Worm (Caenorhabditis elegans): ENCODE measurements around the gene sas-4.

Gene sas-4

ce11 chrIII:8321225-8321624, 2.8 kb upstream of the sas-4 start:
- TF ChIP-seq ets-7 (tag; optimal IDR thresholded peaks at IDR 0.05) (no peak), aly-1 (tag; optimal IDR thresholded peaks at IDR 0.05) (no peak), tbx-11 (GFP tag; IDR thresholded peaks at IDR 0.05) (no peak), tbx-37 (GFP tag; conservative IDR thresholded peaks at IDR 0.05) (no peak), sea-1 (GFP tag; conservative IDR thresholded peaks at IDR 0.05) (no peak), scrt-1 (GFP tag; IDR thresholded peaks at IDR 0.05) (no peak), B0310.2 (tag; optimal IDR thresholded peaks at IDR 0.05) (no peak), ceh-36 (tag; optimal IDR thresholded peaks at IDR 0.05) (no peak), ama-1 (optimal IDR thresholded peaks at IDR 0.05) (no peak), flt-1 (GFP tag; IDR thresholded peaks at IDR 0.05) (no peak), ceh-13 (GFP tag; optimal IDR thresholded peaks at IDR 0.05) (no peak), hmg-4 (GFP tag; optimal IDR thresholded peaks at IDR 0.05) (no peak), hnd-1 (tag; optimal IDR thresholded peaks at IDR 0.05) (no peak), pes-1 (GFP tag; IDR thresholded peaks at IDR 0.05) (no peak), hmbx-1 (tag; optimal IDR thresholded peaks at IDR 0.05) (no peak), tra-4 (tag; optimal IDR thresholded peaks at IDR 0.05) (no peak), F13C5.2 (tag; optimal IDR thresholded peaks at IDR 0.05) (no peak)

DNA sequence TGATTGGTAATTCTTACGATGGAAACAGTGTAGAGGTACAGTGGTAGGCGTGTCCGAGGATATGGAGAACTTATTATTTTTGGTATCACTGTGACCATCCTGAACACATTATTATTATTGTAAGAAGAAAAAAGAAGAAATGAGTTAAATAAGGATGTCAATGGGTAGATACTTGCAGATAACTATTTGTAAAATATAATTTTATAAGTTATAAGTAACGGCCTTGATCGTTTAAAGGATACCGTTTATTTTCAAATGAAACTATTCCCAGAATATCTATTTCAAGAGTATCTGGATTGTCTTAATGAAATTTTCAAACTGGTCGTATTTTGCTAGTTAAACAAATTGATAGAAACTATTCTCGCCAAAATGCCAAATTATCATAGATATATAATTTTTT, 1.8 kb upstream of the sas-4 start, which contains the start of gene F10E9.10:
Gene F10E9.10, minus strand, starts transcription at position 101 of the 400 bp plus-strand sequence.
- no peak for TF ChIP-seq ama-1 (optimal IDR thresholded peaks at IDR 0.05)
- no peak for TF ChIP-seq scrt-1 (GFP tag; IDR thresholded peaks at IDR 0.05)
- no peak for TF ChIP-seq hmg-4 (GFP tag; optimal IDR thresholded peaks at IDR 0.05)
- no peak for TF ChIP-seq flt-1 (GFP tag; IDR thresholded peaks at IDR 0.05)
- TF ChIP-seq F13C5.2 (tag; optimal IDR thresholded peaks at IDR 0.05) = no peak
- TF ChIP-seq ceh-13 (GFP tag; optimal IDR thresholded peaks at IDR 0.05) = no peak
- TF ChIP-seq hnd-1 (tag; optimal IDR thresholded peaks at IDR 0.05) = no peak
- no peak for TF ChIP-seq ceh-36 (tag; optimal IDR thresholded peaks at IDR 0.05)
- TF ChIP-seq aly-1 (tag; optimal IDR thresholded peaks at IDR 0.05) = no peak
- TF ChIP-seq pes-1 (GFP tag; IDR thresholded peaks at IDR 0.05) = no peak
- TF ChIP-seq tbx-11 (GFP tag; IDR thresholded peaks at IDR 0.05) = no peak
- no peak for TF ChIP-seq sea-1 (GFP tag; conservative IDR thresholded peaks at IDR 0.05)
- no peak for TF ChIP-seq hmbx-1 (tag; optimal IDR thresholded peaks at IDR 0.05)
- TF ChIP-seq tbx-37 (GFP tag; conservative IDR thresholded peaks at IDR 0.05) = no peak
- no peak for TF ChIP-seq ets-7 (tag; optimal IDR thresholded peaks at IDR 0.05)
- TF ChIP-seq B0310.2 (tag; optimal IDR thresholded peaks at IDR 0.05) = no peak
- no peak for TF ChIP-seq tra-4 (tag; optimal IDR thresholded peaks at IDR 0.05)

ce11 chrIII:8319100-8319499, 712 bp upstream of the sas-4 start, which contains the start of gene F10E9.11:
F10E9.11 (minus strand) TSS chrIII:8319260.
- TF ChIP-seq flt-1 (GFP tag; IDR thresholded peaks at IDR 0.05) = peak; percentile 64
- TF ChIP-seq aly-1 (tag; optimal IDR thresholded peaks at IDR 0.05) = peak; percentile 46
- peak; percentile 50 for TF ChIP-seq ets-7 (tag; optimal IDR thresholded peaks at IDR 0.05)
- 0 out of 2 replicates have a peak, but pooled peaks have one; percentile 70 for TF ChIP-seq sea-1 (GFP tag; conservative IDR thresholded peaks at IDR 0.05)
- TF ChIP-seq tra-4 (tag; optimal IDR thresholded peaks at IDR 0.05) = no peak
- peak; percentile 40 for TF ChIP-seq hmg-4 (GFP tag; optimal IDR thresholded peaks at IDR 0.05)
- peak; percentile 57; the same call in 1 of the 2 replicates for TF ChIP-seq pes-1 (GFP tag; IDR thresholded peaks at IDR 0.05)
- TF ChIP-seq ama-1 (optimal IDR thresholded peaks at IDR 0.05) = no peak
- TF ChIP-seq tbx-37 (GFP tag; conservative IDR thresholded peaks at IDR 0.05) = peak; percentile 89
- peak; percentile 53 for TF ChIP-seq F13C5.2 (tag; optimal IDR thresholded peaks at IDR 0.05)
- no peak for TF ChIP-seq hmbx-1 (tag; optimal IDR thresholded peaks at IDR 0.05)
- no peak for TF ChIP-seq B0310.2 (tag; optimal IDR thresholded peaks at IDR 0.05)
- TF ChIP-seq scrt-1 (GFP tag; IDR thresholded peaks at IDR 0.05) = no peak

- TF ChIP-seq pes-1 (GFP tag; IDR thresholded peaks at IDR 0.05) (no peak), aly-1 (tag; optimal IDR thresholded peaks at IDR 0.05) (no peak), scrt-1 (GFP tag; IDR thresholded peaks at IDR 0.05) (no peak), tra-4 (tag; optimal IDR thresholded peaks at IDR 0.05) (no peak), ets-7 (tag; optimal IDR thresholded peaks at IDR 0.05) (no peak), hmg-4 (GFP tag; optimal IDR thresholded peaks at IDR 0.05) (no peak), flt-1 (GFP tag; IDR thresholded peaks at IDR 0.05) (no peak), ceh-36 (tag; optimal IDR thresholded peaks at IDR 0.05) (no peak), tbx-37 (GFP tag; conservative IDR thresholded peaks at IDR 0.05) (no peak), ama-1 (optimal IDR thresholded peaks at IDR 0.05) (no peak), ceh-13 (GFP tag; optimal IDR thresholded peaks at IDR 0.05) (no peak)
Measured at ce11 chrIII:8312393-8312792, 6.0 kb downstream of the sas-4 start, which contains the start of gene F10E9.2. F10E9.2 (plus strand) TSS chrIII:8312693.

- TF ChIP-seq ceh-36 (tag; optimal IDR thresholded peaks at IDR 0.05) (no peak), hmbx-1 (tag; optimal IDR thresholded peaks at IDR 0.05) (no peak), hmg-4 (GFP tag; optimal IDR thresholded peaks at IDR 0.05) (no peak), ceh-13 (GFP tag; optimal IDR thresholded peaks at IDR 0.05) (no peak), F13C5.2 (tag; optimal IDR thresholded peaks at IDR 0.05) (no peak), flt-1 (GFP tag; IDR thresholded peaks at IDR 0.05) (no peak), tbx-37 (GFP tag; conservative IDR thresholded peaks at IDR 0.05) (no peak), ama-1 (optimal IDR thresholded peaks at IDR 0.05) (no peak), scrt-1 (GFP tag; IDR thresholded peaks at IDR 0.05) (no peak)
Measured at ce11 chrIII:8310239-8311057, 7.9 kb downstream of the sas-4 start, which contains the start of gene F10E9.3. F10E9.3 (plus strand) TSS chrIII:8311007.

- TF ChIP-seq ama-1 (optimal IDR thresholded peaks at IDR 0.05) = no peak
- no peak for TF ChIP-seq ceh-13 (GFP tag; optimal IDR thresholded peaks at IDR 0.05)
- TF ChIP-seq pes-1 (GFP tag; IDR thresholded peaks at IDR 0.05) = no peak
- no peak for TF ChIP-seq tra-4 (tag; optimal IDR thresholded peaks at IDR 0.05)
- no peak for TF ChIP-seq hnd-1 (tag; optimal IDR thresholded peaks at IDR 0.05)
- no peak for TF ChIP-seq F13C5.2 (tag; optimal IDR thresholded peaks at IDR 0.05)
- TF ChIP-seq sea-1 (GFP tag; conservative IDR thresholded peaks at IDR 0.05) = no peak
- no peak for TF ChIP-seq tbx-11 (GFP tag; IDR thresholded peaks at IDR 0.05)
- TF ChIP-seq flt-1 (GFP tag; IDR thresholded peaks at IDR 0.05) = no peak
- no peak for TF ChIP-seq ceh-36 (tag; optimal IDR thresholded peaks at IDR 0.05)
- TF ChIP-seq tbx-37 (GFP tag; conservative IDR thresholded peaks at IDR 0.05) = no peak
- no peak for TF ChIP-seq hmbx-1 (tag; optimal IDR thresholded peaks at IDR 0.05)
- TF ChIP-seq scrt-1 (GFP tag; IDR thresholded peaks at IDR 0.05) = no peak
- no peak for TF ChIP-seq aly-1 (tag; optimal IDR thresholded peaks at IDR 0.05)
- TF ChIP-seq hmg-4 (GFP tag; optimal IDR thresholded peaks at IDR 0.05) = no peak
- no peak for TF ChIP-seq B0310.2 (tag; optimal IDR thresholded peaks at IDR 0.05)
- TF ChIP-seq ets-7 (tag; optimal IDR thresholded peaks at IDR 0.05) = no peak
Measured at ce11 chrIII:8308238-8308637, 10.2 kb downstream of the sas-4 start, which contains the start of gene F10E9.4. F10E9.4 (plus strand) TSS chrIII:8308538.
